Worm (Caenorhabditis elegans) whole organism, dauer: Measurements from ENCODE around the gene sli-1.

ENCODE experiments used
- unc-62 ChIP-seq: sonication (generic microtip); optimal IDR thresholded peaks from 2 replicates; lab custom pipeline; 2017; ENCODE audit warnings: missing biosample characterization, missing genetic modification reagents, missing genetic modification characterization

sli-1 gene

DNA sequence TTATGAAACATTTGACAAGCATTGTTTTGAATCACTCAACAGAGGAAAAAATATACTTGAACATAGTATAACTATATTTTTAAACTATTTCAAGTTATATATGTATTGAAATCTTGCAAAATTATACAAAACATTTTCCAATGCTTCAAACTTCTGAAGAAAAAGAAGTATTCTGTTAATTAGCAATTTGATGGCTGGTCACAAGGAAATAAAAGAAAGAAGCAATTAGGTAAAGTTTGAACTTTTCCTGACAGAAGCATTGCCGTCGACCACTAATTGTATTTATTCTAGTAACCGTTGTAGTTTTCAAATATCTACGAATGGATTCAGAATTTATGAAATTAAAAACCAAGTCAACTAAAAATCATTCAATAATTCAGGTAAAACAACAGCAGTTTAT lies 37.2 kb downstream of the sli-1 start:
- TF ChIP-seq unc-62 (GFP tag; lab: Kevin White, UChicago) = no peak

DNA sequence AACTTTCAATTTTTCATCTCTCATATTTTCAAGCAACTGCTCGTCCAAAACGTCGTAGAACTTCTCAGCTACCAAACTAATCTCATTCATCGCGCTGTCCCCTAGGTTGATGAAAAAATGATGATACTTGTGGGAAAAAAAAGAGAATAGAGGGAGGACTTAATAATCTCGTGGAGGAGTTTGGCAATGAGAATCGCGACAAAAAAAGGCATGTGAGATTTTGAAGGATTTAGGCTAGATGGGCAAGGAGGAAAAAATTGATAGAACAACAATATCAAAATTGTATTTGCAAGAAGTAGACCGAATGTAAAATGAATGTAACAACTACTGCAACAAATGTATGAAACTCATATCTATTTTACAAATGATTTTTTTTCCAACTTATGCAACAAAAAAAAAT lies 43.1 kb downstream of the sli-1 start, which contains the start of gene Y9C12A.1:
TSS of gene Y9C12A.1 (minus strand) at position 101 of the 400 bp plus-strand sequence.
- no peak for TF ChIP-seq unc-62 (GFP tag; lab: Kevin White, UChicago)

DNA sequence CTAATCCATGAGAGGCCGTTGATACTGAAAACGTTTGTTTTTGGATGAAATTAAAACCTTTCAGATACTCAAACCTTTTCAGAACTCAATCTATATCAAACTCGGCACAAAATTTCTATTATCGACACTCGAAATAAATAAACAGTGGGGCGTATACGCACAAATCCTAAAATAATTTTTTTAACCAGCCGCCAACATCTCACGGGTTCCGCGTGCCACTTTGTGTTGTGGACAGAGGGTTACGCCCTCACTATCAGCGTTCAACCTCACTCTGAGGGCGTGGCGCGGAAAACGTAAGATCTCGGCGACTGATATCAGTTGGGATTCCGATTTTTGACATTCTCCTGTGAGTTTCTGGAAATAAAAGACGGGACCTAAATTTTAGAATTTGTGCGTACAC lies 44.4 kb downstream of the sli-1 start:
- TF ChIP-seq unc-62 (GFP tag; lab: Kevin White, UChicago) = no peak

DNA sequence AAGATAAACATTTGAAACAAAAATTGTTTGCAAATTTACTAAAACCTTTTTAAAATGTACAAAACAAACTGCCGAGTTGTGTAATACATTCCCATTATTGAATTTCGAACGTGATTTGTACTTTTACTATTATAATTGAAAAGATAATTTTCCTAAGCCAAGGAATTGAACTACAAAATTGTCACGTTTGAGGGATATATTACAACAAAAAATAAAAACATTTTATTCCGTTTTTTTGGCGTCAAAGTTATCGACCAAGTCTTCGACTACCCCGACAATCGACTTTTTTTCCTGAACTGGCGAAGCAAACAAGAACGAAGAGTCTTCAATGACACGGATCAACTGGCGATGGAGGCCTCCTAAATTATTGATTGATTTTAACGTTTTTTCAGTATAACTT lies 44.8 kb downstream of the sli-1 start, which contains the start of gene T19D7.7:
TSS of gene T19D7.7 (minus strand) at position 101 of the 400 bp plus-strand sequence.
- TF ChIP-seq unc-62 (GFP tag; lab: Kevin White, UChicago) = no peak

DNA sequence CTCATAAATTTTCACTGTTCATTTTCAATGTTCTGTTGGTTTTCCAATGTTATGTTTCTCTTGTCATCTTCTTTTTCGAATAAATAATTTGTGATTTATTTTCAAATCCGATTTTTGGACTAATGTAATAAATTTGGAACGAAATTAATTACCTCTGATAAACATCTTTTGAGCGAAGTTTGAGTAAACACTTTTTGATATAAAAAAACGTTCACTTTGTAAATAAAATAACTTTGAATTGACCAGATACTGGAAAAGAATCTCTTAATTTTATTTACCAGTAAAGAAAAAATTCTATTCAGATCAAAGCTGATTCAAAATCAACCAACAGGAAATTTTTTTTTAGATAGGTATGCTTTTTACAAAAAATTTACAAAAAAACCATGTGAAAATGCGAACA lies 54.0 kb downstream of the sli-1 start, which contains the start of gene lgc-32:
TSS of gene lgc-32 (plus strand) at position 301 of the 400 bp plus-strand sequence.
- TF ChIP-seq unc-62 (GFP tag; lab: Kevin White, UChicago) = no peak

DNA sequence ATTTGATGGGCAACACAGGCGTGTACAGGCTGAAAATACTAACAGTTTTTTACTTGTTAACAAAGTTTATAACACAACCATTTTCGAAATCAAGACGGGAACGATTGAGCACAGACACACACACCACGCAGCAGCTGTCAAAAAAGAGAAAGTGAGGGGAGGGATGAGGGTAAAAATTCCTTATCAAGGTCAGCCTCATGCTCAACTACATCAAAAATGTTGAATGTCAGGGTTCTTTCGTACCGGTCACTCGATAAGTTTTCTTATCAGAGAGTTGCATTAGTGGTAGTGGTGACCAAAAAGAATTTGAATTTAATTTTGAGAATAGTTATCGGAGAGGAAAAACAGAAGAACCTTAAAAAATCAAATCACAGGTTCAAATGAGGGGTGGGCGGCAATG lies 55.2 kb downstream of the sli-1 start, which contains the start of gene T19D7.6:
TSS of gene T19D7.6 (minus strand) at position 198 of the 400 bp plus-strand sequence.
- no peak for TF ChIP-seq unc-62 (GFP tag; lab: Kevin White, UChicago)
